Worm (Caenorhabditis elegans): ENCODE results near the gene F09C6.3.

DNA sequence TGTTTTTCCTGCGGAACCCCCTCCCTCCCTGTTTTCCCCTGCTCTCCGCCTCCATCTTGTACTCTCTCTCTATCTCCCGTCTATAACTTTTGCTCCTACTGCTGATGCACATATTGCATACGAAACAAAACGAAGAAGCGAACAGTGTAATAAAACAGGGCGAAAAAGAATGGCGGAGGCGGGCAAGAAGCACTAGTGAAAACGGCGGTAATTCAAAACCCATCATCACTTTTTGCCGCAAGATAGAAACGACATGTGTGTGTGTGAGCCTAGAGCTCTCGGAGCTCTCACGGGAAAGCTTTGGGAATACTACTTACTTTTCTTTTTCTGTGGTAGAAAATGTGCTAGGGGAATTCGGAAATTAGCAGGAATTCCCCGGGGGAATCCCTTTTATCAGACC is 43.9 kb downstream of the F09C6.3 start:
- TF ChIP-seq fkh-4 (tag; optimal IDR thresholded peaks at IDR 0.05; ENCODE audit: borderline replicate concordance): no peak
- no peak for TF ChIP-seq fos-1 (tag; optimal IDR thresholded peaks at IDR 0.05)
- TF ChIP-seq nhr-85 (tag): no peak
- TF ChIP-seq nhr-12 (tag; optimal IDR thresholded peaks at IDR 0.05): no peak
- TF ChIP-seq isw-1 (GFP tag; IDR thresholded peaks at IDR 0.05): no peak
- no peak for TF ChIP-seq ama-1 (optimal IDR thresholded peaks at IDR 0.05)
